Worm (Caenorhabditis elegans) whole organism, L1 larva: ENCODE data around the gene alh-7.
A peak's percentile ranks its signal among the peaks of the same experiment; 100 is the strongest.

Source experiments
- C04F5.9 ChIP-seq: sonication (generic microtip); optimal IDR thresholded peaks from 2 replicates; lab custom pipeline; 2016; ENCODE audit warnings: missing genetic modification characterization, missing compliant biosample characterization
- C16A3.4 ChIP-seq: fragments of 150-350 bp; optimal IDR thresholded peaks from 2 replicates; lab custom pipeline; 2014; ENCODE audit warnings: missing biosample characterization, missing genetic modification characterization
- C34B4.2 ChIP-seq: sonication (generic microtip); optimal IDR thresholded peaks from 2 replicates; lab custom pipeline; 2017; ENCODE audit warnings: mild to moderate bottlenecking, missing genetic modification characterization, missing compliant biosample characterization
- F16B12.6 ChIP-seq: fragments of 150-350 bp; optimal IDR thresholded peaks from 2 replicates; lab custom pipeline; 2014; ENCODE audit warnings: missing biosample characterization, missing genetic modification characterization
- Y116A8C.19 ChIP-seq: sonication (generic microtip); optimal IDR thresholded peaks from 2 replicates; lab custom pipeline; 2016; ENCODE audit warnings: missing compliant biosample characterization, missing genetic modification characterization, borderline replicate concordance
- aha-1 ChIP-seq: fragments of 150-350 bp; optimal IDR thresholded peaks from 2 replicates; lab custom pipeline; 2014; ENCODE audit warnings: missing biosample characterization, missing genetic modification characterization
- ceh-63 ChIP-seq: fragments of 200-800 bp; sonication (Bioruptor generic); optimal IDR thresholded peaks from 2 replicates; lab custom pipeline; 2018; ENCODE audit warnings: mild to moderate bottlenecking, missing genetic modification characterization, missing compliant biosample characterization
- ceh-8 ChIP-seq: fragments of 200-800 bp; sonication (Bioruptor generic); optimal IDR thresholded peaks from 2 replicates; lab custom pipeline; 2018; ENCODE audit warnings: mild to moderate bottlenecking, missing genetic modification characterization, moderate library complexity, missing compliant biosample characterization
- ceh-82 ChIP-seq, 3 experiments: fragments of 150-350 bp in 1 of 3; sonication (generic microtip) in 2 of 3; optimal IDR thresholded peaks; 2 replicates each; lab custom pipeline; 2014 to 2017; ENCODE audit warnings: missing biosample characterization in 3 of 3, missing genetic modification characterization in 3 of 3
- ceh-88 ChIP-seq: fragments of 200-800 bp; sonication (Bioruptor generic); IDR thresholded peaks from 2 replicates; pipeline ENCODE4 v1.3.6; 2022; ENCODE audit warnings: missing genetic modification characterization, missing compliant biosample characterization
- efl-1 ChIP-seq, 4 experiments: fragments of 150-350 bp; optimal IDR thresholded peaks in 3 of 4; peaks in 1 of 4; 1 replicate in 1 of 4; 2 replicates in 3 of 4; lab custom pipeline; 2014; ENCODE audit warnings: missing biosample characterization in 2 of 4, missing genetic modification characterization in 2 of 4, missing genetic modification reagents in 2 of 4
- egl-27 ChIP-seq, 2 experiments: fragments of 150-350 bp in 1 of 2; sonication (generic microtip); optimal IDR thresholded peaks; 3 replicates each; lab custom pipeline; 2017 to 2018; ENCODE audit warnings: missing biosample characterization in 2 of 2, missing genetic modification characterization in 2 of 2, missing genetic modification reagents in 2 of 2
- elt-2 ChIP-seq: sonication (generic microtip); optimal IDR thresholded peaks from 2 replicates; lab custom pipeline; 2016; ENCODE audit warnings: missing genetic modification characterization, mild to moderate bottlenecking, inconsistent platforms, missing compliant biosample characterization, missing genetic modification reagents
- elt-3 ChIP-seq, 6 experiments: fragments of 150-350 bp in 1 of 6; sonication (generic microtip); optimal IDR thresholded peaks; 2 replicates each; lab custom pipeline; 2017 to 2018; ENCODE audit warnings: missing biosample characterization in 6 of 6, missing genetic modification characterization in 6 of 6, inconsistent platforms in 1 of 6
- fkh-10 ChIP-seq: sonication (generic microtip); optimal IDR thresholded peaks from 2 replicates; lab custom pipeline; 2017; ENCODE audit warnings: missing biosample characterization, missing genetic modification reagents, missing genetic modification characterization
- fkh-4 ChIP-seq: sonication (generic microtip); optimal IDR thresholded peaks from 2 replicates; lab custom pipeline; 2016; ENCODE audit warnings: missing compliant biosample characterization, missing genetic modification characterization, borderline replicate concordance
- fkh-8 ChIP-seq: sonication (generic microtip); optimal IDR thresholded peaks from 2 replicates; lab custom pipeline; 2016; ENCODE audit warnings: mild to moderate bottlenecking, missing genetic modification characterization, missing compliant biosample characterization
- fos-1 ChIP-seq: fragments of 150-350 bp; optimal IDR thresholded peaks from 2 replicates; lab custom pipeline; 2014; ENCODE audit warnings: missing biosample characterization, missing genetic modification characterization
- grh-1 ChIP-seq: fragments of 200-800 bp; sonication (Bioruptor generic); IDR thresholded peaks from 2 replicates; pipeline ENCODE4 v1.3.6; 2022; ENCODE audit warnings: missing genetic modification reagents, missing genetic modification characterization, missing compliant biosample characterization
- hlh-17 ChIP-seq: fragments of 200-800 bp; sonication (Bioruptor generic); optimal IDR thresholded peaks from 2 replicates; lab custom pipeline; 2018; ENCODE audit warnings: missing genetic modification characterization, mild to moderate bottlenecking, missing compliant biosample characterization, moderate library complexity, borderline replicate concordance
- irx-1 ChIP-seq: sonication (generic microtip); optimal IDR thresholded peaks from 2 replicates; lab custom pipeline; 2016; ENCODE audit warnings: missing genetic modification characterization, missing compliant biosample characterization
- isw-1 ChIP-seq: fragments of 200-800 bp; sonication (Bioruptor generic); IDR thresholded peaks from 2 replicates; pipeline ENCODE4 v1.3.6; 2022; ENCODE audit warnings: missing genetic modification characterization, missing compliant biosample characterization
- jun-1 ChIP-seq: fragments of 150-350 bp; optimal IDR thresholded peaks from 2 replicates; lab custom pipeline; 2014; ENCODE audit warnings: missing biosample characterization, missing genetic modification reagents, missing genetic modification characterization
- lin-13 ChIP-seq: fragments of 150-350 bp; optimal IDR thresholded peaks from 2 replicates; lab custom pipeline; 2014; ENCODE audit warnings: missing biosample characterization, missing genetic modification reagents, missing genetic modification characterization
- lin-15B ChIP-seq: fragments of 150-350 bp; sonication (generic microtip); optimal IDR thresholded peaks from 3 replicates; lab custom pipeline; 2014; ENCODE audit warnings: missing biosample characterization, missing genetic modification characterization
- lin-35 ChIP-seq, 2 experiments: fragments of 150-350 bp; optimal IDR thresholded peaks; 2 replicates each; lab custom pipeline; 2014; ENCODE audit warnings: missing biosample characterization in 2 of 2, missing genetic modification characterization in 2 of 2, missing genetic modification reagents in 2 of 2
- lin-39 ChIP-seq: fragments of 150-350 bp; optimal IDR thresholded peaks from 2 replicates; lab custom pipeline; 2014; ENCODE audit warnings: missing biosample characterization, missing genetic modification reagents, missing genetic modification characterization
- lsy-2 ChIP-seq, 2 experiments: fragments of 150-350 bp; optimal IDR thresholded peaks; 2 replicates each; lab custom pipeline; 2014; ENCODE audit warnings: missing biosample characterization in 2 of 2, missing genetic modification characterization in 2 of 2
- mep-1 ChIP-seq: fragments of 150-350 bp; optimal IDR thresholded peaks from 2 replicates; lab custom pipeline; 2014; ENCODE audit warnings: missing biosample characterization, missing genetic modification characterization
- nhr-19 ChIP-seq: fragments of 200-800 bp; sonication (Bioruptor generic); conservative IDR thresholded peaks from 2 replicates; pipeline ENCODE4 v1.3.6; 2022; ENCODE audit warnings: missing genetic modification characterization, missing compliant biosample characterization
- nhr-20 ChIP-seq: sonication (generic microtip); optimal IDR thresholded peaks from 2 replicates; lab custom pipeline; 2016; ENCODE audit warnings: mild to moderate bottlenecking, missing genetic modification characterization, missing compliant biosample characterization
- nhr-237 ChIP-seq: fragments of 150-350 bp; optimal IDR thresholded peaks from 2 replicates; lab custom pipeline; 2014; ENCODE audit warnings: missing biosample characterization, missing genetic modification characterization
- nhr-47 ChIP-seq: sonication (generic microtip); optimal IDR thresholded peaks from 2 replicates; lab custom pipeline; 2016; ENCODE audit warnings: mild to moderate bottlenecking, missing genetic modification characterization, moderate library complexity, missing compliant biosample characterization
- nhr-71 ChIP-seq: sonication (generic microtip); optimal IDR thresholded peaks from 2 replicates; lab custom pipeline; 2016; ENCODE audit warnings: mild to moderate bottlenecking, missing genetic modification characterization, moderate library complexity, missing compliant biosample characterization
- nhr-90 ChIP-seq: sonication (generic microtip); optimal IDR thresholded peaks from 2 replicates; lab custom pipeline; 2016; ENCODE audit warnings: mild to moderate bottlenecking, missing genetic modification characterization, missing compliant biosample characterization; ENCODE audit not compliant: poor library complexity
- pag-3 ChIP-seq: sonication (generic microtip); optimal IDR thresholded peaks from 2 replicates; lab custom pipeline; 2017; ENCODE audit warnings: missing genetic modification characterization, mild to moderate bottlenecking, missing compliant biosample characterization, antibody characterized with exemption, borderline replicate concordance; ENCODE audit not compliant: insufficient read depth
- rnt-1 ChIP-seq: sonication (generic microtip); optimal IDR thresholded peaks from 2 replicates; lab custom pipeline; 2016; ENCODE audit warnings: mild to moderate bottlenecking, missing genetic modification characterization, moderate library complexity, missing compliant biosample characterization
- skn-1 ChIP-seq: fragments of 150-350 bp; optimal IDR thresholded peaks from 2 replicates; lab custom pipeline; 2014; ENCODE audit warnings: missing biosample characterization, missing genetic modification characterization
- snu-23 ChIP-seq: sonication (generic microtip); optimal IDR thresholded peaks from 2 replicates; lab custom pipeline; 2016; ENCODE audit warnings: missing genetic modification characterization, missing compliant biosample characterization
- sox-4 ChIP-seq: sonication (generic microtip); optimal IDR thresholded peaks from 2 replicates; lab custom pipeline; 2016; ENCODE audit warnings: missing genetic modification characterization, missing compliant biosample characterization
- sptf-1 ChIP-seq: fragments of 150-350 bp; optimal IDR thresholded peaks from 2 replicates; lab custom pipeline; 2014; ENCODE audit warnings: missing biosample characterization, missing genetic modification characterization
- sup-37 ChIP-seq: fragments of 200-800 bp; sonication (Bioruptor generic); optimal IDR thresholded peaks from 2 replicates; lab custom pipeline; 2018; ENCODE audit warnings: mild to moderate bottlenecking, missing genetic modification characterization, missing compliant biosample characterization
- swsn-7 ChIP-seq: sonication (generic microtip); optimal IDR thresholded peaks from 2 replicates; lab custom pipeline; 2016; ENCODE audit warnings: missing genetic modification characterization, missing compliant biosample characterization
- tbx-2 ChIP-seq: sonication (generic microtip); optimal IDR thresholded peaks from 2 replicates; lab custom pipeline; 2016; ENCODE audit warnings: missing genetic modification characterization, missing compliant biosample characterization
- tlp-1 ChIP-seq: fragments of 150-350 bp; optimal IDR thresholded peaks from 2 replicates; lab custom pipeline; 2014; ENCODE audit warnings: missing biosample characterization, missing genetic modification characterization
- unc-30 ChIP-seq: sonication (generic microtip); optimal IDR thresholded peaks from 2 replicates; lab custom pipeline; 2017; ENCODE audit warnings: missing biosample characterization, missing genetic modification characterization
- unc-98 ChIP-seq: fragments of 200-800 bp; sonication (Bioruptor generic); IDR thresholded peaks from 2 replicates; pipeline ENCODE4 v1.3.6; 2022; ENCODE audit warnings: missing genetic modification characterization, missing compliant biosample characterization
- xbp-1 ChIP-seq: sonication (generic microtip); optimal IDR thresholded peaks from 2 replicates; lab custom pipeline; 2016; ENCODE audit warnings: missing genetic modification characterization, missing compliant biosample characterization
- zag-1 ChIP-seq: fragments of 150-350 bp; optimal IDR thresholded peaks from 2 replicates; lab custom pipeline; 2014; ENCODE audit warnings: missing biosample characterization, missing genetic modification characterization
- zip-4 ChIP-seq: fragments of 200-800 bp; sonication (Bioruptor generic); optimal IDR thresholded peaks from 2 replicates; lab custom pipeline; 2018; ENCODE audit warnings: mild to moderate bottlenecking, missing genetic modification characterization, moderate library complexity, missing compliant biosample characterization
- ztf-11 ChIP-seq, 2 experiments: sonication (generic microtip); optimal IDR thresholded peaks; 2 replicates each; lab custom pipeline; 2016 to 2017; ENCODE audit warnings: missing genetic modification characterization in 2 of 2, missing biosample characterization in 1 of 2, missing compliant biosample characterization in 1 of 2

Gene alh-7

ce11 chrII:13469043-13469652 lies 22.4 kb downstream of the alh-7 start, which contains the start of gene E01G4.3:
E01G4.3 (minus strand) TSS chrII:13469602.
- TF ChIP-seq isw-1 (GFP tag; lab: Robert Waterston, UW) (no peak), snu-23 (peak; percentile 84), C16A3.4 (tag; lab: Kevin White, UChicago) (peak; percentile 45), rnt-1 (tag; lab: Kevin White, UChicago) (peak; percentile 73), lin-35 (GFP tag; optimal IDR thresholded peaks at IDR 0.05; lab: Kevin White, UChicago) (peak in 1 of 2 experiments; percentile 74), fkh-10 (GFP tag; lab: Kevin White, UChicago) (no peak), fkh-4 (tag; lab: Kevin White, UChicago) (no peak), hlh-17 (GFP tag; lab: Kevin White, UChicago) (no peak), nhr-237 (tag; lab: Kevin White, UChicago) (no peak), ceh-8 (GFP tag; lab: Kevin White, UChicago) (no peak), irx-1 (tag; lab: Kevin White, UChicago) (no peak), ceh-88 (GFP tag; lab: Robert Waterston, UW) (no peak), unc-30 (tag; lab: Kevin White, UChicago) (no peak), elt-3 (tag; optimal IDR thresholded peaks at IDR 0.05; lab: Kevin White, UChicago) (peak in 5 of 6 experiments; percentile 33 to 83 (median 52)), nhr-90 (tag; lab: Kevin White, UChicago) (peak; percentile 58), pag-3 (tag; lab: Kevin White, UChicago) (no peak), swsn-7 (tag; lab: Kevin White, UChicago) (peak; percentile 32), efl-1 (optimal IDR thresholded peaks at IDR 0.05; lab: Kevin White, UChicago) (peak; percentile 34 to 41), efl-1 (GFP tag; optimal IDR thresholded peaks at IDR 0.05 in 1 of 2; lab: Kevin White, UChicago) (peak; percentile 1 to 76), lsy-2 (tag; optimal IDR thresholded peaks at IDR 0.05; lab: Kevin White, UChicago) (peak; percentile 40 to 73), lin-39 (tag; lab: Kevin White, UChicago) (peak; percentile 1), tbx-2 (tag; lab: Kevin White, UChicago) (peak; percentile 71), sup-37 (GFP tag; lab: Kevin White, UChicago) (no peak), lin-15B (no peak), nhr-71 (tag; lab: Kevin White, UChicago) (peak; percentile 91), skn-1 (tag; lab: Kevin White, UChicago) (peak; percentile 30), C04F5.9 (tag; lab: Kevin White, UChicago) (no peak), aha-1 (tag; lab: Kevin White, UChicago) (no peak), sox-4 (tag; lab: Kevin White, UChicago) (no peak), nhr-47 (tag; lab: Kevin White, UChicago) (peak; percentile 52), fos-1 (no peak), F16B12.6 (no peak), zip-4 (GFP tag; lab: Kevin White, UChicago) (no peak), egl-27 (tag; optimal IDR thresholded peaks at IDR 0.05; lab: Kevin White, UChicago) (peak in 1 of 2 experiments; percentile 16), C34B4.2 (tag; lab: Kevin White, UChicago) (no peak), elt-2 (tag; lab: Kevin White, UChicago) (peak; percentile 97), tlp-1 (tag; lab: Kevin White, UChicago) (no peak), Y116A8C.19 (tag; lab: Kevin White, UChicago) (no peak), ceh-63 (GFP tag; lab: Kevin White, UChicago) (no peak), sptf-1 (tag; lab: Kevin White, UChicago) (no peak), grh-1 (GFP tag; lab: Robert Waterston, UW) (no peak), nhr-19 (GFP tag; lab: Robert Waterston, UW) (peak; percentile 90), unc-98 (0 out of 2 replicates have a peak, but pooled peaks have one; percentile 25), zag-1 (tag; lab: Kevin White, UChicago) (no peak), mep-1 (tag; lab: Kevin White, UChicago) (peak; percentile 53), lin-13 (GFP tag; lab: Kevin White, UChicago) (no peak), xbp-1 (tag; lab: Kevin White, UChicago) (peak; percentile 47), ceh-82 (tag; optimal IDR thresholded peaks at IDR 0.05; lab: Kevin White, UChicago) (no peak), fkh-8 (tag; lab: Kevin White, UChicago) (no peak), nhr-20 (peak; percentile 94), ztf-11 (tag; optimal IDR thresholded peaks at IDR 0.05; lab: Kevin White, UChicago) (no peak), jun-1 (tag; lab: Kevin White, UChicago) (peak; percentile 82)
